Fruit fly (Drosophila melanogaster): Measurements from ENCODE around the gene Mat89Ba.

Gene Mat89Ba

dm6 chr3R:16245298-16246098 is 26.7 kb downstream of the Mat89Ba start:
- no peak for TF ChIP-seq CG14667 (GFP tag; IDR thresholded peaks at IDR 0.05)
- TF ChIP-seq pros (GFP tag; optimal IDR thresholded peaks at IDR 0.05) = peak; percentile 42
- TF ChIP-seq CG2120 (GFP tag; optimal IDR thresholded peaks at IDR 0.05) = no peak
- TF ChIP-seq zfh2 (GFP tag; optimal IDR thresholded peaks at IDR 0.05) = no peak
- TF ChIP-seq dmrt99B (tag; optimal IDR thresholded peaks at IDR 0.05) = no peak
- TF ChIP-seq CG12769 (tag; optimal IDR thresholded peaks at IDR 0.05) = no peak
- no peak for TF ChIP-seq dpn (GFP tag; optimal IDR thresholded peaks at IDR 0.05)
- peak; percentile 54 for TF ChIP-seq cwo (GFP tag; optimal IDR thresholded peaks at IDR 0.05)
- no peak for TF ChIP-seq CG7357 (GFP tag; IDR thresholded peaks at IDR 0.05)
- peak; percentile 39; the same call in 1 of the 2 replicates for TF ChIP-seq crol (GFP tag; IDR thresholded peaks at IDR 0.05)
- no peak for TF ChIP-seq CG4404 (GFP tag; IDR thresholded peaks at IDR 0.05)
- TF ChIP-seq CG10209 (GFP tag; optimal IDR thresholded peaks at IDR 0.05) = no peak
- no peak for TF ChIP-seq fd64A (GFP tag; optimal IDR thresholded peaks at IDR 0.05)
- TF ChIP-seq CG11695 (GFP tag; IDR thresholded peaks at IDR 0.05) = 0 out of 3 replicates have a peak, but pooled peaks have one; percentile 32
- peak; percentile 95 for TF ChIP-seq Adf1 (GFP tag; IDR thresholded peaks at IDR 0.05)
- no peak for TF ChIP-seq bsh (GFP tag; optimal IDR thresholded peaks at IDR 0.05)
- peak; percentile 48 for TF ChIP-seq CG4360 (GFP tag; IDR thresholded peaks at IDR 0.05)
- TF ChIP-seq chif (GFP tag; optimal IDR thresholded peaks at IDR 0.05) = no peak
- no peak for TF ChIP-seq Oli (tag; optimal IDR thresholded peaks at IDR 0.05)
- 0 out of 2 replicates have a peak, but pooled peaks have one; percentile 12 for TF ChIP-seq CG3847 (GFP tag; IDR thresholded peaks at IDR 0.05)
- TF ChIP-seq lmd (GFP tag; IDR thresholded peaks at IDR 0.05) = no peak
- TF ChIP-seq psq (GFP tag; optimal IDR thresholded peaks at IDR 0.05) = no peak
- TF ChIP-seq hb (GFP tag; IDR thresholded peaks at IDR 0.05; ENCODE audit: partially characterized antibody) = no peak
- TF ChIP-seq CG6765 (GFP tag; optimal IDR thresholded peaks at IDR 0.05) = no peak
- TF ChIP-seq CG8089 (GFP tag; optimal IDR thresholded peaks at IDR 0.05) = no peak
- 0 out of 2 replicates have a peak, but pooled peaks have one; percentile 15 for TF ChIP-seq Awh (GFP tag; IDR thresholded peaks at IDR 0.05)
- TF ChIP-seq kah (GFP tag; optimal IDR thresholded peaks at IDR 0.05) = no peak
- no peak for TF ChIP-seq Eip74EF (GFP tag; optimal IDR thresholded peaks at IDR 0.05)
- no peak for TF ChIP-seq CG1792 (GFP tag; optimal IDR thresholded peaks at IDR 0.05)
- no peak for TF ChIP-seq onecut (GFP tag; IDR thresholded peaks at IDR 0.05)
- TF ChIP-seq zen (tag; optimal IDR thresholded peaks at IDR 0.05) = no peak
- TF ChIP-seq CG12236 (GFP tag; optimal IDR thresholded peaks at IDR 0.05) = no peak
- TF ChIP-seq ato (GFP tag; IDR thresholded peaks at IDR 0.05; ENCODE audit: partially characterized antibody) = no peak
- TF ChIP-seq dmrt11E (tag; optimal IDR thresholded peaks at IDR 0.05) = no peak
- peak; percentile 29; the same call in 1 of the 2 replicates for TF ChIP-seq Bgb (GFP tag; IDR thresholded peaks at IDR 0.05; ENCODE audit: partially characterized antibody)
- no peak for TF ChIP-seq mld (GFP tag; IDR thresholded peaks at IDR 0.05; ENCODE audit: partially characterized antibody)
- TF ChIP-seq gfzf (GFP tag; optimal IDR thresholded peaks at IDR 0.05) = no peak
- TF ChIP-seq CG2875 (GFP tag; optimal IDR thresholded peaks at IDR 0.05) = no peak
- TF ChIP-seq shn (GFP tag; optimal IDR thresholded peaks at IDR 0.05) = no peak
- TF ChIP-seq Hmr (GFP tag; optimal IDR thresholded peaks at IDR 0.05) = no peak
- no peak for TF ChIP-seq cad (GFP tag; optimal IDR thresholded peaks at IDR 0.05)
- TF ChIP-seq ken (GFP tag; IDR thresholded peaks at IDR 0.05) = no peak
- no peak for TF ChIP-seq CG12155 (GFP tag; optimal IDR thresholded peaks at IDR 0.05)
- TF ChIP-seq CG11504 (tag; optimal IDR thresholded peaks at IDR 0.05) = no peak
- no peak; the same call in 2 of the 3 replicates for TF ChIP-seq CG34422 (GFP tag; IDR thresholded peaks at IDR 0.05)
- TF ChIP-seq eve (GFP tag; optimal IDR thresholded peaks at IDR 0.05) = no peak
- TF ChIP-seq CG34224 (GFP tag; IDR thresholded peaks at IDR 0.05; ENCODE audit: partially characterized antibody) = no peak
- TF ChIP-seq CG6175 (GFP tag; IDR thresholded peaks at IDR 0.05) = no peak
- TF ChIP-seq h (optimal IDR thresholded peaks at IDR 0.05) = no peak
